Fruit fly (Drosophila melanogaster) whole organism, embryonic: ENCODE measurements around the gene CG31233.

Source experiments
- Atf-2 ChIP-seq: fragments of 200-800 bp; sonication (Bioruptor generic); optimal IDR thresholded peaks from 2 replicates; lab custom pipeline; 2016; ENCODE audit warnings: missing biosample characterization, missing genetic modification characterization
- Atf3 ChIP-seq: fragments of 200-800 bp; sonication (Bioruptor generic); optimal IDR thresholded peaks from 3 replicates; lab custom pipeline; 2016; ENCODE audit warnings: missing biosample characterization, missing genetic modification characterization
- CG11085 ChIP-seq: fragments of 200-800 bp; sonication (Bioruptor generic); IDR thresholded peaks from 2 replicates; pipeline ENCODE4 v1.3.6; 2022; ENCODE audit warnings: missing biosample characterization, missing genetic modification characterization
- CG11696 ChIP-seq: fragments of 200-800 bp; sonication (Bioruptor generic); IDR thresholded peaks from 2 replicates; pipeline ENCODE4 v1.3.6; 2022; ENCODE audit warnings: missing biosample characterization, missing genetic modification characterization
- CG15011 ChIP-seq: fragments of 200-800 bp; sonication (Bioruptor generic); optimal IDR thresholded peaks from 3 replicates; lab custom pipeline; 2018; ENCODE audit warnings: missing biosample characterization, mild to moderate bottlenecking, missing genetic modification characterization
- CG15073 ChIP-seq: fragments of 200-800 bp; sonication (Bioruptor generic); optimal IDR thresholded peaks from 2 replicates; lab custom pipeline; 2016; ENCODE audit warnings: missing biosample characterization, missing genetic modification characterization
- CG16813 ChIP-seq: fragments of 200-800 bp; sonication (Bioruptor generic); IDR thresholded peaks from 3 replicates; pipeline ENCODE4 v1.3.6; 2022; ENCODE audit warnings: missing biosample characterization, missing genetic modification characterization; ENCODE audit not compliant: partially characterized antibody
- CG1792 ChIP-seq: fragments of 200-800 bp; sonication (Bioruptor generic); optimal IDR thresholded peaks from 2 replicates; lab custom pipeline; 2016; ENCODE audit warnings: missing biosample characterization, missing genetic modification characterization
- CG18599 ChIP-seq: fragments of 200-800 bp; sonication (Bioruptor generic); optimal IDR thresholded peaks from 3 replicates; lab custom pipeline; 2017; ENCODE audit warnings: missing biosample characterization, missing genetic modification characterization, mild to moderate bottlenecking, moderate library complexity, missing genetic modification reagents
- CG2712 ChIP-seq: fragments of 200-800 bp; optimal IDR thresholded peaks from 3 replicates; lab custom pipeline; 2019; ENCODE audit warnings: missing biosample characterization, mild to moderate bottlenecking, missing genetic modification characterization, moderate library complexity
- CG31441 ChIP-seq: fragments of 200-800 bp; sonication (Bioruptor generic); IDR thresholded peaks from 2 replicates; pipeline ENCODE4 v1.3.6; 2022; ENCODE audit warnings: missing biosample characterization, missing genetic modification characterization
- CG3726 ChIP-seq: fragments of 200-800 bp; sonication (Bioruptor generic); IDR thresholded peaks from 3 replicates; pipeline ENCODE4, ENCODE4 v1.3.6; 2022; ENCODE audit warnings: missing biosample characterization, missing genetic modification characterization
- CG3838 ChIP-seq: fragments of 200-800 bp; sonication (Bioruptor generic); optimal IDR thresholded peaks from 3 replicates; lab custom pipeline; 2016; ENCODE audit warnings: missing biosample characterization, missing genetic modification characterization
- CG4282 ChIP-seq: fragments of 200-800 bp; sonication (Bioruptor generic); optimal IDR thresholded peaks from 2 replicates; lab custom pipeline; 2016; ENCODE audit warnings: missing biosample characterization, missing genetic modification characterization
- CG6791 ChIP-seq: fragments of 200-800 bp; sonication (Bioruptor generic); IDR thresholded peaks from 3 replicates; pipeline ENCODE4 v1.3.6; 2022; ENCODE audit warnings: missing biosample characterization, missing genetic modification characterization; ENCODE audit not compliant: partially characterized antibody
- CG8359 ChIP-seq: fragments of 200-800 bp; sonication (Bioruptor generic); optimal IDR thresholded peaks from 2 replicates; lab custom pipeline; 2017; ENCODE audit warnings: missing biosample characterization, mild to moderate bottlenecking, missing genetic modification characterization, borderline replicate concordance
- CG8478 ChIP-seq: fragments of >200 bp; optimal IDR thresholded peaks from 2 replicates; lab custom pipeline; 2018
- Camta ChIP-seq: fragments of 200-800 bp; sonication (Bioruptor generic); optimal IDR thresholded peaks from 2 replicates; lab custom pipeline; 2016; ENCODE audit warnings: missing biosample characterization, missing genetic modification characterization
- CoRest ChIP-seq: fragments of 200-800 bp; sonication (Bioruptor generic); optimal IDR thresholded peaks from 3 replicates; lab custom pipeline; 2018; ENCODE audit warnings: missing biosample characterization, mild to moderate bottlenecking, missing genetic modification characterization, moderate library complexity
- Dad ChIP-seq: fragments of 200-800 bp; sonication (Bioruptor generic); optimal IDR thresholded peaks from 3 replicates; lab custom pipeline; 2016; ENCODE audit warnings: missing biosample characterization, missing genetic modification characterization
- Dfd ChIP-seq, 2 experiments: fragments of >200 bp; optimal IDR thresholded peaks; 2 replicates each; lab custom pipeline; 2017; ENCODE audit warnings: missing biosample characterization in 2 of 2, missing genetic modification characterization in 2 of 2
- Elba2 ChIP-seq: fragments of 200-800 bp; sonication (Bioruptor generic); optimal IDR thresholded peaks from 3 replicates; lab custom pipeline; 2016; ENCODE audit warnings: missing biosample characterization, missing genetic modification characterization
- HHEX ChIP-seq: fragments of 200-800 bp; sonication (Bioruptor generic); optimal IDR thresholded peaks from 3 replicates; lab custom pipeline; 2017; ENCODE audit warnings: missing biosample characterization, mild to moderate bottlenecking, missing genetic modification characterization, missing genetic modification reagents
- MBD-R2 ChIP-seq: fragments of 200-800 bp; sonication (Bioruptor generic); IDR thresholded peaks from 2 replicates; pipeline ENCODE4 v1.3.6; 2022; ENCODE audit warnings: missing biosample characterization, missing genetic modification characterization
- NFAT ChIP-seq: fragments of 200-800 bp; sonication (Bioruptor generic); IDR thresholded peaks from 2 replicates; pipeline ENCODE4 v1.3.6; 2022; ENCODE audit warnings: missing biosample characterization, missing genetic modification characterization
- Nf-YC ChIP-seq: fragments of 200-800 bp; optimal IDR thresholded peaks from 3 replicates; lab custom pipeline; 2019; ENCODE audit warnings: missing biosample characterization, mild to moderate bottlenecking, missing genetic modification characterization, moderate library complexity
- Optix ChIP-seq: fragments of 200-800 bp; sonication (Bioruptor generic); IDR thresholded peaks from 3 replicates; pipeline ENCODE4 v1.3.6; 2022; ENCODE audit warnings: missing biosample characterization, missing genetic modification characterization
- Trl ChIP-seq, 3 experiments: fragments of >200 bp in 2 of 3; fragments of 200-800 bp in 1 of 3; sonication (Bioruptor generic) in 1 of 3; optimal IDR thresholded peaks; 2 replicates in 1 of 3; 3 replicates in 2 of 3; lab custom pipeline; 2016 to 2017; ENCODE audit warnings: missing biosample characterization in 1 of 3, missing genetic modification characterization in 1 of 3
- ab ChIP-seq: fragments of 200-800 bp; sonication (Bioruptor generic); optimal IDR thresholded peaks from 2 replicates; lab custom pipeline; 2016; ENCODE audit warnings: missing biosample characterization, missing genetic modification characterization
- az2 ChIP-seq: fragments of 200-800 bp; sonication (Bioruptor generic); optimal IDR thresholded peaks from 3 replicates; lab custom pipeline; 2016; ENCODE audit warnings: missing biosample characterization, missing genetic modification characterization
- btn ChIP-seq: fragments of 200-800 bp; sonication (Bioruptor generic); optimal IDR thresholded peaks from 2 replicates; lab custom pipeline; 2016; ENCODE audit warnings: missing biosample characterization, missing genetic modification characterization
- cad ChIP-seq: fragments of >200 bp; optimal IDR thresholded peaks from 2 replicates; lab custom pipeline; 2017; ENCODE audit warnings: missing biosample characterization, missing genetic modification characterization
- caup ChIP-seq: fragments of 200-800 bp; sonication (Bioruptor generic); optimal IDR thresholded peaks from 3 replicates; lab custom pipeline; 2017; ENCODE audit warnings: missing biosample characterization, mild to moderate bottlenecking, missing genetic modification characterization, moderate library complexity; ENCODE audit not compliant: severe bottlenecking
- danr ChIP-seq: fragments of 200-800 bp; sonication (Bioruptor generic); IDR thresholded peaks from 2 replicates; pipeline ENCODE4 v1.3.6; 2022; ENCODE audit warnings: missing biosample characterization, missing genetic modification characterization
- emc ChIP-seq: fragments of 200-800 bp; sonication (Bioruptor generic); optimal IDR thresholded peaks from 2 replicates; lab custom pipeline; 2016; ENCODE audit warnings: missing biosample characterization, missing genetic modification characterization
- ems ChIP-seq: fragments of 200-800 bp; sonication (Bioruptor generic); optimal IDR thresholded peaks from 3 replicates; lab custom pipeline; 2016; ENCODE audit warnings: missing biosample characterization, missing genetic modification characterization
- esg ChIP-seq: fragments of 200-800 bp; sonication (Bioruptor generic); conservative IDR thresholded peaks from 2 replicates; pipeline ENCODE4 v1.3.6; 2022; ENCODE audit warnings: missing biosample characterization, missing genetic modification characterization
- exex ChIP-seq: fragments of 200-800 bp; sonication (Bioruptor generic); optimal IDR thresholded peaks from 4 replicates; lab custom pipeline; 2018; ENCODE audit warnings: missing biosample characterization, mild to moderate bottlenecking, missing genetic modification characterization, moderate library complexity
- fd102C ChIP-seq: fragments of 200-800 bp; sonication (Bioruptor generic); optimal IDR thresholded peaks from 2 replicates; lab custom pipeline; 2018; ENCODE audit warnings: missing biosample characterization, mild to moderate bottlenecking, missing genetic modification characterization, moderate library complexity
- gcm2 ChIP-seq: fragments of 200-800 bp; sonication (Bioruptor generic); optimal IDR thresholded peaks from 2 replicates; lab custom pipeline; 2016; ENCODE audit warnings: missing biosample characterization, missing genetic modification characterization
- grau ChIP-seq: fragments of 200-800 bp; optimal IDR thresholded peaks from 3 replicates; lab custom pipeline; 2019; ENCODE audit warnings: missing biosample characterization, mild to moderate bottlenecking, missing genetic modification characterization, moderate library complexity
- grn ChIP-seq: fragments of 200-800 bp; sonication (Bioruptor generic); optimal IDR thresholded peaks from 3 replicates; lab custom pipeline; 2017; ENCODE audit warnings: missing biosample characterization, missing genetic modification characterization
- kay ChIP-seq: fragments of 200-800 bp; sonication (Bioruptor generic); optimal IDR thresholded peaks from 2 replicates; lab custom pipeline; 2016; ENCODE audit warnings: missing biosample characterization, missing genetic modification characterization
- mirr ChIP-seq: fragments of 200-800 bp; sonication (Bioruptor generic); optimal IDR thresholded peaks from 3 replicates; lab custom pipeline; 2018; ENCODE audit warnings: missing biosample characterization, mild to moderate bottlenecking, missing genetic modification characterization
- phol ChIP-seq: fragments of 200-800 bp; sonication (Bioruptor generic); optimal IDR thresholded peaks from 3 replicates; lab custom pipeline; 2018; ENCODE audit warnings: missing biosample characterization, mild to moderate bottlenecking, missing genetic modification characterization, moderate library complexity
- ranshi ChIP-seq: fragments of 200-800 bp; sonication (Bioruptor generic); IDR thresholded peaks from 2 replicates; pipeline ENCODE4 v1.3.6; 2022; ENCODE audit warnings: missing biosample characterization, missing genetic modification characterization
- sc ChIP-seq, 3 experiments: fragments of >200 bp in 2 of 3; fragments of 200-800 bp in 1 of 3; sonication (Bioruptor generic) in 1 of 3; optimal IDR thresholded peaks; 2 replicates in 2 of 3; 3 replicates in 1 of 3; lab custom pipeline; 2017; ENCODE audit warnings: mild to moderate bottlenecking in 1 of 3, missing biosample characterization in 1 of 3, missing genetic modification characterization in 1 of 3, missing genetic modification reagents in 1 of 3
- sob ChIP-seq: fragments of 200-800 bp; sonication (Bioruptor generic); IDR thresholded peaks from 2 replicates; pipeline ENCODE4 v1.3.6; 2022; ENCODE audit warnings: missing biosample characterization, missing genetic modification characterization
- sug ChIP-seq: fragments of 200-800 bp; optimal IDR thresholded peaks from 2 replicates; lab custom pipeline; 2019; ENCODE audit warnings: missing biosample characterization, mild to moderate bottlenecking, missing genetic modification characterization, moderate library complexity
- trh ChIP-seq: fragments of 200-800 bp; sonication (Bioruptor generic); optimal IDR thresholded peaks from 2 replicates; lab custom pipeline; 2016; ENCODE audit warnings: missing biosample characterization, missing genetic modification characterization
- vvl ChIP-seq: fragments of 200-800 bp; sonication (Bioruptor generic); IDR thresholded peaks from 2 replicates; pipeline ENCODE4 v1.3.6; 2022; ENCODE audit warnings: missing biosample characterization, missing genetic modification characterization

The CG31233 gene

dm6 chr3R:21740766-21741350 is 8.8 kb upstream of the CG31233 start (continued):
- TF ChIP-seq ems (no peak), CG3726 (GFP tag; lab: Robert Waterston, UW) (no peak), esg (GFP tag; lab: Robert Waterston, UW) (no peak), Camta (GFP tag; lab: Kevin White, UChicago) (no peak), NFAT (GFP tag; lab: Robert Waterston, UW) (no peak), CG2712 (tag; lab: Kevin White, UChicago) (no peak), Dfd (GFP tag; optimal IDR thresholded peaks at IDR 0.05; lab: Kevin White, UChicago) (no peak), HHEX (no peak), gcm2 (no peak), Nf-YC (tag; lab: Kevin White, UChicago) (no peak), MBD-R2 (no peak), fd102C (GFP tag; lab: Kevin White, UChicago) (no peak), exex (tag; lab: Kevin White, UChicago) (peak; percentile 83), CG15011 (GFP tag; lab: Kevin White, UChicago) (no peak), Elba2 (GFP tag; lab: Kevin White, UChicago) (no peak), sug (tag; lab: Kevin White, UChicago) (peak; percentile 75), caup (no peak), Trl (optimal IDR thresholded peaks at IDR 0.05; lab: Kevin White, UChicago) (no peak), Trl (GFP tag; optimal IDR thresholded peaks at IDR 0.05; lab: Kevin White, UChicago) (no peak), emc (GFP tag; lab: Kevin White, UChicago) (no peak), Atf3 (GFP tag; lab: Kevin White, UChicago) (no peak), btn (GFP tag; lab: Kevin White, UChicago) (no peak), CG11696 (GFP tag; lab: Robert Waterston, UW) (no peak), trh (no peak), ab (GFP tag; lab: Kevin White, UChicago) (no peak), CG18599 (no peak), kay (GFP tag; lab: Kevin White, UChicago) (peak; percentile 16), CoRest (tag; lab: Kevin White, UChicago) (no peak), Optix (GFP tag; lab: Robert Waterston, UW) (no peak), CG8359 (no peak), CG3838 (GFP tag; lab: Kevin White, UChicago) (no peak), Dad (GFP tag; lab: Kevin White, UChicago) (no peak), Atf-2 (GFP tag; lab: Kevin White, UChicago) (no peak), mirr (GFP tag; lab: Kevin White, UChicago) (peak; percentile 39), CG31441 (GFP tag; lab: Robert Waterston, UW) (no peak), sc (optimal IDR thresholded peaks at IDR 0.05; lab: Kevin White, UChicago) (no peak), sc (GFP tag; optimal IDR thresholded peaks at IDR 0.05; lab: Kevin White, UChicago) (no peak), CG6791 (GFP tag; lab: Robert Waterston, UW) (no peak), CG1792 (GFP tag; lab: Kevin White, UChicago) (no peak), CG4282 (no peak), grau (peak; percentile 54), CG8478 (lab: Kevin White, UChicago) (no peak), CG11085 (GFP tag; lab: Robert Waterston, UW) (no peak), CG15073 (GFP tag; lab: Kevin White, UChicago) (no peak), sob (no peak), vvl (GFP tag; lab: Robert Waterston, UW) (no peak), danr (GFP tag; lab: Robert Waterston, UW) (no peak), CG16813 (GFP tag; lab: Robert Waterston, UW) (no peak), grn (GFP tag; lab: Kevin White, UChicago) (peak; percentile 64), az2 (no peak), cad (GFP tag; lab: Kevin White, UChicago) (no peak), phol (tag; lab: Kevin White, UChicago) (no peak), ranshi (no peak)
